Fruit fly (Drosophila melanogaster) whole organism, prepupa: ENCODE data around the gene emc.

ENCODE experiments used
- CG11762 ChIP-seq: fragments of 200-800 bp; sonication (Bioruptor generic); optimal IDR thresholded peaks from 3 replicates; lab custom pipeline; 2016; ENCODE audit warnings: missing biosample characterization, missing genetic modification characterization; ENCODE audit not compliant: insufficient read depth
- CG16779 ChIP-seq: fragments of 200-800 bp; sonication (Bioruptor generic); optimal IDR thresholded peaks from 3 replicates; lab custom pipeline; 2017; ENCODE audit warnings: missing biosample characterization, mild to moderate bottlenecking, missing genetic modification characterization
- CG6808 ChIP-seq: fragments of 200-800 bp; sonication (Bioruptor generic); optimal IDR thresholded peaks from 3 replicates; lab custom pipeline; 2017; ENCODE audit warnings: missing biosample characterization, missing genetic modification characterization, mild to moderate bottlenecking, moderate library complexity, missing genetic modification reagents
- Eip75B ChIP-seq: fragments of 200-800 bp; sonication (Bioruptor generic); optimal IDR thresholded peaks from 3 replicates; lab custom pipeline; 2016; ENCODE audit warnings: missing biosample characterization, missing genetic modification characterization
- Eip93F ChIP-seq: fragments of 200-800 bp; sonication (Bioruptor generic); optimal IDR thresholded peaks from 2 replicates; lab custom pipeline; 2016; ENCODE audit warnings: missing biosample characterization, mild to moderate bottlenecking, missing genetic modification characterization
- Sox102F ChIP-seq: fragments of 200-800 bp; sonication (Bioruptor generic); optimal IDR thresholded peaks from 2 replicates; lab custom pipeline; 2016; ENCODE audit warnings: missing biosample characterization, mild to moderate bottlenecking, missing genetic modification characterization
- dsx ChIP-seq: fragments of 200-800 bp; optimal IDR thresholded peaks from 3 replicates; lab custom pipeline; 2019; ENCODE audit warnings: missing biosample characterization, mild to moderate bottlenecking, missing genetic modification characterization, moderate library complexity; ENCODE audit not compliant: poor library complexity, severe bottlenecking
- esn ChIP-seq: fragments of 200-800 bp; sonication (Bioruptor generic); optimal IDR thresholded peaks from 2 replicates; lab custom pipeline; 2016; ENCODE audit warnings: missing biosample characterization, mild to moderate bottlenecking, missing genetic modification characterization, moderate library complexity
- salr ChIP-seq, 2 experiments: fragments of 200-800 bp; sonication (Bioruptor generic); optimal IDR thresholded peaks; 3 replicates each; lab custom pipeline; 2016 to 2018; ENCODE audit warnings: missing biosample characterization in 2 of 2, missing genetic modification characterization in 2 of 2, mild to moderate bottlenecking in 1 of 2

DNA sequence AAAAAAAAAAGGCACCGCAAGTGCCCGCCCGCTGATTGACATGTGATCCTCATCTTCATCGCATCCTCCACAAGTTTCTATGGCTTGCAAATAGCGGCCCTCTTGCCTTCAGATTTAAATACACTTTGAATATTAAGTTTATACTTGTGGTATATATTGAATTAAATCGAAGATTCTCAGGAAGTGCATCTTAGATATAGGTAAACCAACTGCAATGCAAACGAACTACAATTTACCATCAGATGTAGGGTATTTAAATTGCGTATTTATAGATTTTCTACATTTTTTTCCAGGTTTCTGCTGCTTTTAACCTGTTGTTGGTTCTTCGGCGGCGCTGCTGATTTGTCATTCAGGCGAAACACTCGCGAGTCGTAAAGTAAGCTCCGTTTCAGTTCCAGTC, 2.2 kb upstream of the emc start:
- no peak for TF ChIP-seq Eip93F (GFP tag; lab: Kevin White, UChicago)
- TF ChIP-seq esn (GFP tag; lab: Kevin White, UChicago) = no peak
- TF ChIP-seq salr (GFP tag; optimal IDR thresholded peaks at IDR 0.05; lab: Kevin White, UChicago) = no peak
- peak; percentile 37 for TF ChIP-seq dsx (GFP tag; lab: Kevin White, UChicago)
- peak; percentile 10 for TF ChIP-seq CG6808
- no peak for TF ChIP-seq CG11762 (GFP tag; lab: Kevin White, UChicago)
- TF ChIP-seq Sox102F (GFP tag; lab: Kevin White, UChicago) = no peak
- TF ChIP-seq Eip75B (GFP tag; lab: Kevin White, UChicago) = no peak
- no peak for TF ChIP-seq CG16779 (tag; lab: Kevin White, UChicago)
